Worm (Caenorhabditis elegans) whole organism, L1 larva: ENCODE results near the gene ech-9.

Experiments
- dsc-1 ChIP-seq: sonication (generic microtip); optimal IDR thresholded peaks from 2 replicates; lab custom pipeline; 2016; ENCODE audit warnings: mild to moderate bottlenecking, missing genetic modification characterization, missing compliant biosample characterization
- elt-2 ChIP-seq: sonication (generic microtip); optimal IDR thresholded peaks from 2 replicates; lab custom pipeline; 2016; ENCODE audit warnings: missing genetic modification characterization, mild to moderate bottlenecking, inconsistent platforms, missing compliant biosample characterization, missing genetic modification reagents
- fos-1 ChIP-seq: fragments of 150-350 bp; optimal IDR thresholded peaks from 2 replicates; lab custom pipeline; 2014; ENCODE audit warnings: missing biosample characterization, missing genetic modification characterization
- lin-15B ChIP-seq: fragments of 150-350 bp; sonication (generic microtip); optimal IDR thresholded peaks from 3 replicates; lab custom pipeline; 2014; ENCODE audit warnings: missing biosample characterization, missing genetic modification characterization
- nhr-12 ChIP-seq: sonication (generic microtip); optimal IDR thresholded peaks from 2 replicates; lab custom pipeline; 2017; ENCODE audit warnings: missing biosample characterization, missing genetic modification characterization
- nhr-20 ChIP-seq: sonication (generic microtip); optimal IDR thresholded peaks from 2 replicates; lab custom pipeline; 2016; ENCODE audit warnings: mild to moderate bottlenecking, missing genetic modification characterization, missing compliant biosample characterization
- unc-62 ChIP-seq: fragments of 150-350 bp; optimal IDR thresholded peaks from 2 replicates; lab custom pipeline; 2014; ENCODE audit warnings: missing biosample characterization, missing genetic modification reagents, missing genetic modification characterization
- unc-86 ChIP-seq: sonication (generic microtip); optimal IDR thresholded peaks from 2 replicates; lab custom pipeline; 2016; ENCODE audit warnings: missing genetic modification characterization, missing compliant biosample characterization
- xbp-1 ChIP-seq: sonication (generic microtip); optimal IDR thresholded peaks from 2 replicates; lab custom pipeline; 2016; ENCODE audit warnings: missing genetic modification characterization, missing compliant biosample characterization
- zag-1 ChIP-seq: fragments of 150-350 bp; optimal IDR thresholded peaks from 2 replicates; lab custom pipeline; 2014; ENCODE audit warnings: missing biosample characterization, missing genetic modification characterization

ce11 chrIV:10232456-10232855 lies 2.7 kb downstream of the ech-9 start, which contains the start of gene F01G10.4:
- no peak for TF ChIP-seq unc-62 (GFP tag; lab: Kevin White, UChicago)
- TF ChIP-seq elt-2 (tag; lab: Kevin White, UChicago): no peak
- no peak for TF ChIP-seq unc-86 (tag; lab: Kevin White, UChicago)
- no peak for TF ChIP-seq nhr-20 (tag; lab: Kevin White, UChicago)
- no peak for TF ChIP-seq dsc-1 (tag; lab: Kevin White, UChicago)
- no peak for TF ChIP-seq xbp-1 (tag; lab: Kevin White, UChicago)
- no peak for TF ChIP-seq nhr-12 (tag; lab: Kevin White, UChicago)
- no peak for TF ChIP-seq fos-1 (tag; lab: Kevin White, UChicago)
- TF ChIP-seq zag-1 (tag; lab: Kevin White, UChicago): no peak
- no peak for TF ChIP-seq lin-15B (tag; lab: Kevin White, UChicago)
